Fruit fly (Drosophila melanogaster): ENCODE data around the gene CG31373.

CG31373 gene

dm6 chr3R:10681682-10681962 lies 27.5 kb downstream of the CG31373 start (continued):
- TF ChIP-seq caup (GFP tag; optimal IDR thresholded peaks at IDR 0.05; ENCODE audit: severe bottlenecking) (peak; percentile 11), CG3995 (GFP tag; optimal IDR thresholded peaks at IDR 0.05) (no peak), Xrp1 (GFP tag; IDR thresholded peaks at IDR 0.05) (peak; percentile 79), Doc2 (GFP tag; IDR thresholded peaks at IDR 0.05) (no peak), CrebB (tag; optimal IDR thresholded peaks at IDR 0.05) (no peak), Med (GFP tag) (peak; percentile 74), CG13287 (GFP tag; IDR thresholded peaks at IDR 0.05; ENCODE audit: partially characterized antibody) (no peak), Kr (GFP tag; optimal IDR thresholded peaks at IDR 0.05) (no peak), grau (tag; optimal IDR thresholded peaks at IDR 0.05) (no peak), prd (optimal IDR thresholded peaks at IDR 0.05) (no peak), prd (GFP tag; IDR thresholded peaks at IDR 0.05) (peak; percentile 78), CG32532 (GFP tag; IDR thresholded peaks at IDR 0.05) (peak; percentile 80), CG18262 (tag; optimal IDR thresholded peaks at IDR 0.05) (no peak), lilli (GFP tag; optimal IDR thresholded peaks at IDR 0.05) (no peak), chinmo (GFP tag; IDR thresholded peaks at IDR 0.05; ENCODE audit: partially characterized antibody) (no peak), CG15601 (tag; optimal IDR thresholded peaks at IDR 0.05) (no peak), hb (GFP tag; IDR thresholded peaks at IDR 0.05; ENCODE audit: partially characterized antibody) (no peak), vfl (GFP tag; optimal IDR thresholded peaks at IDR 0.05) (no peak), chm (GFP tag; IDR thresholded peaks at IDR 0.05) (no peak; the same call in 1 of the 2 replicates), CG8478 (optimal IDR thresholded peaks at IDR 0.05) (no peak), da (GFP tag; optimal IDR thresholded peaks at IDR 0.05) (no peak), trem (tag; optimal IDR thresholded peaks at IDR 0.05) (no peak), fd3F (GFP tag; optimal IDR thresholded peaks at IDR 0.05) (no peak), CG6854 (GFP tag; optimal IDR thresholded peaks at IDR 0.05) (no peak), phol (tag; optimal IDR thresholded peaks at IDR 0.05) (peak; percentile 49), Nf-YA (GFP tag; IDR thresholded peaks at IDR 0.05) (peak; percentile 77), her (GFP tag; optimal IDR thresholded peaks at IDR 0.05) (no peak), CG13296 (GFP tag; optimal IDR thresholded peaks at IDR 0.05) (no peak), rib (GFP tag; IDR thresholded peaks at IDR 0.05) (peak; percentile 62; the same call in 1 of the 2 replicates), CG8290 (GFP tag; optimal IDR thresholded peaks at IDR 0.05) (no peak), CG8290 (tag; optimal IDR thresholded peaks at IDR 0.05) (no peak), CG5180 (GFP tag; optimal IDR thresholded peaks at IDR 0.05) (no peak), ssp (GFP tag; IDR thresholded peaks at IDR 0.05) (peak; percentile 25; the same call in 1 of the 2 replicates), CG11085 (GFP tag; IDR thresholded peaks at IDR 0.05) (no peak), pb (GFP tag; optimal IDR thresholded peaks at IDR 0.05) (no peak), CG34376 (GFP tag; optimal IDR thresholded peaks at IDR 0.05) (no peak), CG2116 (GFP tag; optimal IDR thresholded peaks at IDR 0.05) (no peak), CG2199 (GFP tag; IDR thresholded peaks at IDR 0.05) (peak; percentile 80; the same call in 1 of the 3 replicates), Spps (tag; optimal IDR thresholded peaks at IDR 0.05) (peak; percentile 49), CG5953 (GFP tag; IDR thresholded peaks at IDR 0.05) (peak; percentile 47; the same call in 1 of the 2 replicates), pum (GFP tag; optimal IDR thresholded peaks at IDR 0.05) (no peak), CG14667 (GFP tag; IDR thresholded peaks at IDR 0.05) (peak; percentile 46; the same call in 1 of the 2 replicates), CG10543 (GFP tag; optimal IDR thresholded peaks at IDR 0.05) (no peak), HLH4C (GFP tag; IDR thresholded peaks at IDR 0.05; ENCODE audit: partially characterized antibody) (no peak), run (tag; optimal IDR thresholded peaks at IDR 0.05) (no peak), CG10209 (GFP tag; optimal IDR thresholded peaks at IDR 0.05) (no peak), klu (GFP tag; IDR thresholded peaks at IDR 0.05) (peak; percentile 42; the same call in 1 of the 2 replicates), pros (GFP tag; optimal IDR thresholded peaks at IDR 0.05) (no peak), bab2 (GFP tag; optimal IDR thresholded peaks at IDR 0.05) (no peak), CG10959 (GFP tag; IDR thresholded peaks at IDR 0.05) (peak; percentile 41; the same call in 1 of the 2 replicates), repo (GFP tag; optimal IDR thresholded peaks at IDR 0.05) (no peak), E2f1 (GFP tag; IDR thresholded peaks at IDR 0.05) (peak; percentile 66), B-H1 (GFP tag; IDR thresholded peaks at IDR 0.05) (peak; percentile 59; the same call in 2 of the 3 replicates)

All from whole organism, embryonic.